Worm (Caenorhabditis elegans) whole organism, L1 larva: ENCODE results near the gene D1046.18.

ENCODE experiments used
- C04F5.9 ChIP-seq: sonication (generic microtip); optimal IDR thresholded peaks from 2 replicates; lab custom pipeline; 2016; ENCODE audit warnings: missing genetic modification characterization, missing compliant biosample characterization
- F16B12.6 ChIP-seq: fragments of 150-350 bp; optimal IDR thresholded peaks from 2 replicates; lab custom pipeline; 2014; ENCODE audit warnings: missing biosample characterization, missing genetic modification characterization
- alr-1 ChIP-seq: fragments of 200-800 bp; sonication (Bioruptor generic); optimal IDR thresholded peaks from 2 replicates; lab custom pipeline; 2018; ENCODE audit warnings: borderline replicate concordance, mild to moderate bottlenecking, missing genetic modification characterization, missing compliant biosample characterization
- ceh-63 ChIP-seq: fragments of 200-800 bp; sonication (Bioruptor generic); optimal IDR thresholded peaks from 2 replicates; lab custom pipeline; 2018; ENCODE audit warnings: mild to moderate bottlenecking, missing genetic modification characterization, missing compliant biosample characterization
- ceh-88 ChIP-seq: fragments of 200-800 bp; sonication (Bioruptor generic); IDR thresholded peaks from 2 replicates; pipeline ENCODE4 v1.3.6; 2022; ENCODE audit warnings: missing genetic modification characterization, missing compliant biosample characterization
- ces-1 ChIP-seq: fragments of 150-350 bp; optimal IDR thresholded peaks from 2 replicates; lab custom pipeline; 2014; ENCODE audit warnings: missing biosample characterization, missing genetic modification reagents, missing genetic modification characterization
- dsc-1 ChIP-seq: sonication (generic microtip); optimal IDR thresholded peaks from 2 replicates; lab custom pipeline; 2016; ENCODE audit warnings: mild to moderate bottlenecking, missing genetic modification characterization, missing compliant biosample characterization
- efl-1 ChIP-seq, 4 experiments: fragments of 150-350 bp; optimal IDR thresholded peaks in 3 of 4; peaks in 1 of 4; 1 replicate in 1 of 4; 2 replicates in 3 of 4; lab custom pipeline; 2014; ENCODE audit warnings: missing biosample characterization in 2 of 4, missing genetic modification characterization in 2 of 4, missing genetic modification reagents in 2 of 4
- egl-27 ChIP-seq, 2 experiments: fragments of 150-350 bp in 1 of 2; sonication (generic microtip); optimal IDR thresholded peaks; 3 replicates each; lab custom pipeline; 2017 to 2018; ENCODE audit warnings: missing biosample characterization in 2 of 2, missing genetic modification characterization in 2 of 2, missing genetic modification reagents in 2 of 2
- elt-2 ChIP-seq: sonication (generic microtip); optimal IDR thresholded peaks from 2 replicates; lab custom pipeline; 2016; ENCODE audit warnings: missing genetic modification characterization, mild to moderate bottlenecking, inconsistent platforms, missing compliant biosample characterization, missing genetic modification reagents
- elt-3 ChIP-seq, 6 experiments: fragments of 150-350 bp in 1 of 6; sonication (generic microtip); optimal IDR thresholded peaks; 2 replicates each; lab custom pipeline; 2017 to 2018; ENCODE audit warnings: missing biosample characterization in 6 of 6, missing genetic modification characterization in 6 of 6, inconsistent platforms in 1 of 6
- ets-5 ChIP-seq: fragments of 200-800 bp; sonication (Bioruptor generic); IDR thresholded peaks from 2 replicates; pipeline ENCODE4 v1.3.6; 2022; ENCODE audit warnings: missing genetic modification characterization, missing compliant biosample characterization
- fkh-10 ChIP-seq: sonication (generic microtip); optimal IDR thresholded peaks from 2 replicates; lab custom pipeline; 2017; ENCODE audit warnings: missing biosample characterization, missing genetic modification reagents, missing genetic modification characterization
- fkh-8 ChIP-seq: sonication (generic microtip); optimal IDR thresholded peaks from 2 replicates; lab custom pipeline; 2016; ENCODE audit warnings: mild to moderate bottlenecking, missing genetic modification characterization, missing compliant biosample characterization
- fos-1 ChIP-seq: fragments of 150-350 bp; optimal IDR thresholded peaks from 2 replicates; lab custom pipeline; 2014; ENCODE audit warnings: missing biosample characterization, missing genetic modification characterization
- isw-1 ChIP-seq: fragments of 200-800 bp; sonication (Bioruptor generic); IDR thresholded peaks from 2 replicates; pipeline ENCODE4 v1.3.6; 2022; ENCODE audit warnings: missing genetic modification characterization, missing compliant biosample characterization
- lin-13 ChIP-seq: fragments of 150-350 bp; optimal IDR thresholded peaks from 2 replicates; lab custom pipeline; 2014; ENCODE audit warnings: missing biosample characterization, missing genetic modification reagents, missing genetic modification characterization
- lin-15B ChIP-seq: fragments of 150-350 bp; sonication (generic microtip); optimal IDR thresholded peaks from 3 replicates; lab custom pipeline; 2014; ENCODE audit warnings: missing biosample characterization, missing genetic modification characterization
- lin-35 ChIP-seq, 2 experiments: fragments of 150-350 bp; optimal IDR thresholded peaks; 2 replicates each; lab custom pipeline; 2014; ENCODE audit warnings: missing biosample characterization in 2 of 2, missing genetic modification characterization in 2 of 2, missing genetic modification reagents in 2 of 2
- mdl-1 ChIP-seq, 2 experiments: fragments of 150-350 bp; optimal IDR thresholded peaks; 2 replicates each; lab custom pipeline; 2014 to 2017; ENCODE audit warnings: missing biosample characterization in 2 of 2, missing genetic modification characterization in 2 of 2, inconsistent platforms in 1 of 2
- mef-2 ChIP-seq: fragments of 150-350 bp; optimal IDR thresholded peaks from 2 replicates; lab custom pipeline; 2014; ENCODE audit warnings: missing biosample characterization, missing genetic modification characterization
- nhr-11 ChIP-seq: fragments of 150-350 bp; optimal IDR thresholded peaks from 2 replicates; lab custom pipeline; 2014; ENCODE audit warnings: missing biosample characterization, missing genetic modification characterization
- nhr-20 ChIP-seq: sonication (generic microtip); optimal IDR thresholded peaks from 2 replicates; lab custom pipeline; 2016; ENCODE audit warnings: mild to moderate bottlenecking, missing genetic modification characterization, missing compliant biosample characterization
- nhr-28 ChIP-seq: fragments of 150-350 bp; optimal IDR thresholded peaks from 2 replicates; lab custom pipeline; 2014; ENCODE audit warnings: missing biosample characterization, missing genetic modification characterization
- nhr-47 ChIP-seq: sonication (generic microtip); optimal IDR thresholded peaks from 2 replicates; lab custom pipeline; 2016; ENCODE audit warnings: mild to moderate bottlenecking, missing genetic modification characterization, moderate library complexity, missing compliant biosample characterization
- nhr-71 ChIP-seq: sonication (generic microtip); optimal IDR thresholded peaks from 2 replicates; lab custom pipeline; 2016; ENCODE audit warnings: mild to moderate bottlenecking, missing genetic modification characterization, moderate library complexity, missing compliant biosample characterization
- nhr-76 ChIP-seq: sonication (generic microtip); optimal IDR thresholded peaks from 2 replicates; lab custom pipeline; 2017; ENCODE audit warnings: missing biosample characterization, missing genetic modification characterization
- nhr-77 ChIP-seq: fragments of 150-350 bp; optimal IDR thresholded peaks from 2 replicates; lab custom pipeline; 2014; ENCODE audit warnings: missing biosample characterization, missing genetic modification characterization
- nhr-84 ChIP-seq: sonication (generic microtip); optimal IDR thresholded peaks from 2 replicates; lab custom pipeline; 2017; ENCODE audit warnings: missing biosample characterization, missing genetic modification characterization
- nhr-85 ChIP-seq: sonication (generic microtip); peaks from one replicate; lab custom pipeline; 2016; ENCODE audit warnings: missing genetic modification characterization, inconsistent platforms, missing compliant biosample characterization
- nhr-90 ChIP-seq: sonication (generic microtip); optimal IDR thresholded peaks from 2 replicates; lab custom pipeline; 2016; ENCODE audit warnings: mild to moderate bottlenecking, missing genetic modification characterization, missing compliant biosample characterization; ENCODE audit not compliant: poor library complexity
- pax-3 ChIP-seq: fragments of 200-800 bp; sonication (Bioruptor generic); optimal IDR thresholded peaks from 2 replicates; lab custom pipeline; 2018; ENCODE audit warnings: mild to moderate bottlenecking, missing genetic modification characterization, moderate library complexity, missing compliant biosample characterization
- rnt-1 ChIP-seq: sonication (generic microtip); optimal IDR thresholded peaks from 2 replicates; lab custom pipeline; 2016; ENCODE audit warnings: mild to moderate bottlenecking, missing genetic modification characterization, moderate library complexity, missing compliant biosample characterization
- snpc-4 ChIP-seq: fragments of 150-350 bp; optimal IDR thresholded peaks from 2 replicates; lab custom pipeline; 2014; ENCODE audit warnings: missing biosample characterization, missing genetic modification characterization
- snu-23 ChIP-seq: sonication (generic microtip); optimal IDR thresholded peaks from 2 replicates; lab custom pipeline; 2016; ENCODE audit warnings: missing genetic modification characterization, missing compliant biosample characterization
- tbx-2 ChIP-seq: sonication (generic microtip); optimal IDR thresholded peaks from 2 replicates; lab custom pipeline; 2016; ENCODE audit warnings: missing genetic modification characterization, missing compliant biosample characterization
- unc-130 ChIP-seq: fragments of 150-350 bp; optimal IDR thresholded peaks from 2 replicates; lab custom pipeline; 2017; ENCODE audit warnings: missing biosample characterization, missing genetic modification characterization, inconsistent platforms
- unc-30 ChIP-seq: sonication (generic microtip); optimal IDR thresholded peaks from 2 replicates; lab custom pipeline; 2017; ENCODE audit warnings: missing biosample characterization, missing genetic modification characterization
- unc-86 ChIP-seq: sonication (generic microtip); optimal IDR thresholded peaks from 2 replicates; lab custom pipeline; 2016; ENCODE audit warnings: missing genetic modification characterization, missing compliant biosample characterization
- vab-15 ChIP-seq: sonication (generic microtip); optimal IDR thresholded peaks from 2 replicates; lab custom pipeline; 2017; ENCODE audit warnings: missing genotype, mild to moderate bottlenecking, missing genetic modification characterization, missing compliant biosample characterization
- xbp-1 ChIP-seq: sonication (generic microtip); optimal IDR thresholded peaks from 2 replicates; lab custom pipeline; 2016; ENCODE audit warnings: missing genetic modification characterization, missing compliant biosample characterization
- zag-1 ChIP-seq: fragments of 150-350 bp; optimal IDR thresholded peaks from 2 replicates; lab custom pipeline; 2014; ENCODE audit warnings: missing biosample characterization, missing genetic modification characterization
- zip-4 ChIP-seq: fragments of 200-800 bp; sonication (Bioruptor generic); optimal IDR thresholded peaks from 2 replicates; lab custom pipeline; 2018; ENCODE audit warnings: mild to moderate bottlenecking, missing genetic modification characterization, moderate library complexity, missing compliant biosample characterization
- ztf-11 ChIP-seq, 2 experiments: sonication (generic microtip); optimal IDR thresholded peaks; 2 replicates each; lab custom pipeline; 2016 to 2017; ENCODE audit warnings: missing genetic modification characterization in 2 of 2, missing biosample characterization in 1 of 2, missing compliant biosample characterization in 1 of 2
- ztf-4 ChIP-seq: fragments of 150-350 bp; optimal IDR thresholded peaks from 2 replicates; lab custom pipeline; 2014; ENCODE audit warnings: missing biosample characterization, missing genetic modification characterization

D1046.18 gene

DNA sequence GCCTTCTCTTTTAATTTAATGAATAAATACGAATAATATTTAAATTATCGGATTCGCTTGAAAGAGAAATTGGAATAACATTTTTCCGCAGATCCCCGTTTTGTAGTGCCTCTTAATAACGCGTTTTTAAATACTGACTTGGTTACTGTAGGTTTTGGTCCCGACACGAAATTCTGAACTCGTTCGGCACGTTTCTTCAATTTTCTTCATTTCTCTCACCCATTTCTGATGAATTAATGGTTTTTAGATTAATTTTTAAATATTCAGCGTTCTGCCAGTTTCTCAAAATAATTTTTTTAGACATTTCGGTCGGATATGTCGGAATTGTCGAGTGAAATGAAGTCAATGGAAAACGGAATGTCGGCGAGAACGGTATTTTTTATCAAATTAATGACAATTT lies 28.7 kb upstream of the D1046.18 start, which contains the start of gene C27B7.5:
TSS of gene C27B7.5 (plus strand) at position 301 of the 400 bp plus-strand sequence.
- TF ChIP-seq isw-1 (GFP tag; lab: Robert Waterston, UW) (no peak), lin-15B (tag; lab: Kevin White, UChicago) (no peak), nhr-28 (tag; lab: Kevin White, UChicago) (no peak), nhr-85 (tag; lab: Kevin White, UChicago) (no peak), nhr-76 (no peak), snpc-4 (tag; lab: Kevin White, UChicago) (no peak), zip-4 (GFP tag; lab: Kevin White, UChicago) (no peak), nhr-20 (no peak), rnt-1 (tag; lab: Kevin White, UChicago) (no peak), ztf-11 (tag; optimal IDR thresholded peaks at IDR 0.05; lab: Kevin White, UChicago) (no peak), efl-1 (optimal IDR thresholded peaks at IDR 0.05; lab: Kevin White, UChicago) (no peak), efl-1 (GFP tag; optimal IDR thresholded peaks at IDR 0.05 in 1 of 2; lab: Kevin White, UChicago) (no peak), nhr-47 (tag; lab: Kevin White, UChicago) (no peak), nhr-84 (no peak), lin-35 (GFP tag; optimal IDR thresholded peaks at IDR 0.05; lab: Kevin White, UChicago) (no peak), elt-2 (tag; lab: Kevin White, UChicago) (no peak), egl-27 (tag; optimal IDR thresholded peaks at IDR 0.05; lab: Kevin White, UChicago) (no peak), ceh-88 (GFP tag; lab: Robert Waterston, UW) (no peak), xbp-1 (no peak)
- TF ChIP-seq, all 84 proteins: peak for 0

DNA sequence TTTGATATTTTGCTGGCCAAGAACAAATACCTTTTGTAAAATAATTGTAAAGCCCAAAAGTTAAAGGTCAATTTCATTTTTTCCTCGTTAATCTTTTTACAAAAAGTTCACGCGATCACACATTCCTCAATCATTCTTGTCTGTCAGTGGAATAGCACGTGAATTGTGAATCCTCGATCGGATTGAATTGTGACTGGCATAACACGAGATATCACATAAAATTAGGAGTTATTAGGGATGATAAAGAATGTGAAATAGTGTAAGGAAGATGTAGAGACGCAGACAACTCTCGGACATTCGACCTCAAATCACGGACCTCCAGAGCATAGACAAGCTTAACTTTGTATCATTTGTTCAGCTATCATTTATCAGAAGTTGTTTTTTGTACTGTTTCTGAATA lies 23.9 kb upstream of the D1046.18 start, which contains the start of gene C27B7.6:
TSS of gene C27B7.6 (minus strand) at position 182 of the 400 bp plus-strand sequence.
- no peak for TF ChIP-seq ceh-88 (GFP tag; lab: Robert Waterston, UW)
- TF ChIP-seq efl-1 (optimal IDR thresholded peaks at IDR 0.05; lab: Kevin White, UChicago) = no peak
- TF ChIP-seq efl-1 (GFP tag; optimal IDR thresholded peaks at IDR 0.05 in 1 of 2; lab: Kevin White, UChicago) = peak in 1 of 2 experiments; percentile 83
- no peak for TF ChIP-seq nhr-77 (tag; lab: Kevin White, UChicago)
- no peak for TF ChIP-seq vab-15 (tag; lab: Kevin White, UChicago)
- TF ChIP-seq alr-1 (tag; lab: Kevin White, UChicago) = no peak
- TF ChIP-seq zip-4 (GFP tag; lab: Kevin White, UChicago) = no peak
- TF ChIP-seq nhr-71 (tag; lab: Kevin White, UChicago) = peak; percentile 62
- TF ChIP-seq rnt-1 (tag; lab: Kevin White, UChicago) = peak; percentile 40
- TF ChIP-seq mef-2 (tag; lab: Kevin White, UChicago) = no peak
- no peak for TF ChIP-seq unc-86 (tag; lab: Kevin White, UChicago)
- peak; percentile 24 for TF ChIP-seq snu-23 (GFP tag; lab: Kevin White, UChicago)
- peak; percentile 14 for TF ChIP-seq unc-130 (tag; lab: Kevin White, UChicago)
- TF ChIP-seq C04F5.9 (tag; lab: Kevin White, UChicago) = no peak
- no peak for TF ChIP-seq mdl-1 (tag; optimal IDR thresholded peaks at IDR 0.05; lab: Kevin White, UChicago)
- no peak for TF ChIP-seq dsc-1 (tag; lab: Kevin White, UChicago)

ce11 chrIV:8906743-8907142 lies 23.3 kb upstream of the D1046.18 start, which contains the start of gene C27B7.7:
Gene C27B7.7, plus strand, starts transcription at chrIV:8907043.
- TF ChIP-seq F16B12.6 (tag; lab: Kevin White, UChicago) = no peak
- no peak for TF ChIP-seq zag-1 (tag; lab: Kevin White, UChicago)
- no peak for TF ChIP-seq dsc-1 (tag; lab: Kevin White, UChicago)
- no peak for TF ChIP-seq ztf-11 (tag; optimal IDR thresholded peaks at IDR 0.05; lab: Kevin White, UChicago)
- no peak for TF ChIP-seq nhr-11 (tag; lab: Kevin White, UChicago)
- TF ChIP-seq ets-5 (GFP tag; lab: Robert Waterston, UW) = no peak

DNA sequence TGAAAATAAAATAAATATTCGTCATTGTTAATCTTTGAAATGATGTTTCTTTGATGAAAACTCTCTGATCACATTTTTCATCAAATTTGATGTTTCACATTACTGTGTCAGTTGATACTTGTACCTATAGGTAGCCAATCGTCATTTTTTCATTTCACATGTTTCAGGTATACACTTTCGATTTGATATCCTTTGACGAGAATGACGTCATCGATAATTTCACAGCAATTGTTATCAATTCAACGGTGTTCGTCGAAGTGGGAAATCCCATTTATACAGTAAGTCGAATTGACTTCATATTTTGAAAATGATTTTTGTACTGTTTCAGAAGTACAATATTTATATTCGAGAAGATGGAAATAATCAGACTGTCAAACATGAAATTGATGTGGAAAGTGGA lies 15.9 kb upstream of the D1046.18 start:
- TF ChIP-seq ceh-63 (GFP tag; lab: Kevin White, UChicago) (no peak), nhr-90 (tag; lab: Kevin White, UChicago) (no peak), zip-4 (GFP tag; lab: Kevin White, UChicago) (no peak), lin-13 (GFP tag; lab: Kevin White, UChicago) (no peak), fos-1 (tag; lab: Kevin White, UChicago) (no peak), ces-1 (GFP tag; lab: Kevin White, UChicago) (no peak), fkh-8 (tag; lab: Kevin White, UChicago) (no peak), elt-3 (tag; optimal IDR thresholded peaks at IDR 0.05; lab: Kevin White, UChicago) (peak in 1 of 6 experiments; percentile 13), nhr-77 (tag; lab: Kevin White, UChicago) (no peak), snu-23 (GFP tag; lab: Kevin White, UChicago) (no peak), lin-35 (GFP tag; optimal IDR thresholded peaks at IDR 0.05; lab: Kevin White, UChicago) (peak in 1 of 2 experiments; percentile 24), pax-3 (no peak), unc-30 (no peak), isw-1 (GFP tag; lab: Robert Waterston, UW) (no peak), fkh-10 (GFP tag; lab: Kevin White, UChicago) (no peak), nhr-85 (tag; lab: Kevin White, UChicago) (peak; percentile 42), efl-1 (optimal IDR thresholded peaks at IDR 0.05; lab: Kevin White, UChicago) (no peak), efl-1 (GFP tag; optimal IDR thresholded peaks at IDR 0.05 in 1 of 2; lab: Kevin White, UChicago) (no peak), tbx-2 (tag; lab: Kevin White, UChicago) (no peak), ztf-4 (tag; lab: Kevin White, UChicago) (no peak)
